Fruit fly (Drosophila melanogaster) whole organism, embryonic: Measurements from ENCODE around the gene flw.

Experiments
- Asciz ChIP-seq: fragments of 200-800 bp; sonication (Bioruptor generic); optimal IDR thresholded peaks from 2 replicates; lab custom pipeline; 2017; ENCODE audit warnings: missing biosample characterization, mild to moderate bottlenecking, missing genetic modification characterization, missing genetic modification reagents
- CG10209 ChIP-seq: fragments of 200-800 bp; sonication (Bioruptor generic); optimal IDR thresholded peaks from 3 replicates; lab custom pipeline; 2017; ENCODE audit warnings: missing biosample characterization, mild to moderate bottlenecking, missing genetic modification characterization, missing genetic modification reagents
- CG10654 ChIP-seq: fragments of 200-800 bp; sonication (Bioruptor generic); optimal IDR thresholded peaks from 2 replicates; lab custom pipeline; 2016; ENCODE audit warnings: missing biosample characterization, missing genetic modification characterization
- CG1233 ChIP-seq: fragments of 200-800 bp; sonication (Bioruptor generic); optimal IDR thresholded peaks from 4 replicates; lab custom pipeline; 2018; ENCODE audit warnings: missing biosample characterization, mild to moderate bottlenecking, missing genetic modification characterization
- CG12744 ChIP-seq: fragments of 200-800 bp; sonication (Bioruptor generic); optimal IDR thresholded peaks from 2 replicates; lab custom pipeline; 2016; ENCODE audit warnings: missing biosample characterization, missing genetic modification characterization
- CG14965 ChIP-seq: fragments of 200-800 bp; sonication (Bioruptor generic); optimal IDR thresholded peaks from 2 replicates; lab custom pipeline; 2016; ENCODE audit warnings: missing biosample characterization, missing genetic modification characterization, borderline replicate concordance
- CG1603 ChIP-seq: fragments of 200-800 bp; sonication (Bioruptor generic); optimal IDR thresholded peaks from 2 replicates; lab custom pipeline; 2019; ENCODE audit warnings: missing biosample characterization, mild to moderate bottlenecking, missing genetic modification characterization, moderate library complexity
- CG18011 ChIP-seq: fragments of 200-800 bp; sonication (Bioruptor generic); optimal IDR thresholded peaks from 2 replicates; lab custom pipeline; 2017; ENCODE audit warnings: missing biosample characterization, missing genetic modification characterization, mild to moderate bottlenecking, moderate library complexity, missing genotype
- CG30403 ChIP-seq: fragments of 200-800 bp; sonication (Bioruptor generic); optimal IDR thresholded peaks from 3 replicates; lab custom pipeline; 2016; ENCODE audit warnings: missing biosample characterization, missing genetic modification characterization
- CG33557 ChIP-seq: fragments of 200-800 bp; sonication (Bioruptor generic); optimal IDR thresholded peaks from 2 replicates; lab custom pipeline; 2019; ENCODE audit warnings: missing biosample characterization, mild to moderate bottlenecking, missing genetic modification characterization, moderate library complexity
- CG34376 ChIP-seq: fragments of 200-800 bp; sonication (Bioruptor generic); optimal IDR thresholded peaks from 2 replicates; lab custom pipeline; 2018; ENCODE audit warnings: missing biosample characterization, mild to moderate bottlenecking, missing genetic modification characterization
- CG3726 ChIP-seq: fragments of 200-800 bp; sonication (Bioruptor generic); IDR thresholded peaks from 3 replicates; pipeline ENCODE4, ENCODE4 v1.3.6; 2022; ENCODE audit warnings: missing biosample characterization, missing genetic modification characterization
- CG4730 ChIP-seq: fragments of 200-800 bp; sonication (Bioruptor generic); IDR thresholded peaks from 2 replicates; pipeline ENCODE4 v1.3.6; 2022; ENCODE audit warnings: missing biosample characterization, missing genetic modification characterization
- CG6765 ChIP-seq: fragments of 200-800 bp; sonication (Bioruptor generic); optimal IDR thresholded peaks from 3 replicates; lab custom pipeline; 2017; ENCODE audit warnings: missing biosample characterization, mild to moderate bottlenecking, missing genetic modification characterization
- CG6854 ChIP-seq: fragments of 200-800 bp; sonication (Bioruptor generic); optimal IDR thresholded peaks from 3 replicates; lab custom pipeline; 2017; ENCODE audit warnings: missing biosample characterization, mild to moderate bottlenecking, missing genetic modification characterization
- CG8089 ChIP-seq: fragments of 200-800 bp; sonication (Bioruptor generic); optimal IDR thresholded peaks from 3 replicates; lab custom pipeline; 2016; ENCODE audit warnings: missing biosample characterization, missing genetic modification characterization
- CG9727 ChIP-seq: fragments of 200-800 bp; sonication (Bioruptor generic); optimal IDR thresholded peaks from 3 replicates; lab custom pipeline; 2017; ENCODE audit warnings: missing biosample characterization, mild to moderate bottlenecking, missing genetic modification characterization
- CG9817 ChIP-seq: fragments of 200-800 bp; sonication (Bioruptor generic); optimal IDR thresholded peaks from 2 replicates; lab custom pipeline; 2018; ENCODE audit warnings: missing biosample characterization, mild to moderate bottlenecking, missing genetic modification characterization, moderate library complexity
- Camta ChIP-seq: fragments of 200-800 bp; sonication (Bioruptor generic); optimal IDR thresholded peaks from 2 replicates; lab custom pipeline; 2016; ENCODE audit warnings: missing biosample characterization, missing genetic modification characterization
- CkIIα-i1 ChIP-seq: fragments of 200-800 bp; sonication (Bioruptor generic); IDR thresholded peaks from 2 replicates; pipeline ENCODE4 v1.3.6; 2022; ENCODE audit warnings: missing biosample characterization, missing genetic modification characterization
- CrebB ChIP-seq: fragments of 200-800 bp; sonication (Bioruptor generic); optimal IDR thresholded peaks from 3 replicates; lab custom pipeline; 2018; ENCODE audit warnings: missing biosample characterization, mild to moderate bottlenecking, missing genetic modification characterization
- Drgx ChIP-seq: fragments of 200-800 bp; sonication (Bioruptor generic); IDR thresholded peaks from 2 replicates; pipeline ENCODE4 v1.3.6; 2022; ENCODE audit warnings: missing biosample characterization, missing genetic modification characterization
- Gug ChIP-seq: fragments of 200-800 bp; sonication (Bioruptor generic); IDR thresholded peaks from 4 replicates; pipeline ENCODE4 v1.3.6; 2022; ENCODE audit warnings: missing biosample characterization, missing genetic modification characterization
- Myb ChIP-seq: fragments of 200-800 bp; sonication (Bioruptor generic); optimal IDR thresholded peaks from 2 replicates; lab custom pipeline; 2016; ENCODE audit warnings: missing biosample characterization, missing genetic modification characterization
- TFAM ChIP-seq: fragments of 200-800 bp; sonication (Bioruptor generic); optimal IDR thresholded peaks from 2 replicates; lab custom pipeline; 2017; ENCODE audit warnings: missing biosample characterization, missing genetic modification characterization, inconsistent platforms
- Xbp1 ChIP-seq: fragments of 200-800 bp; sonication (Bioruptor generic); optimal IDR thresholded peaks from 3 replicates; lab custom pipeline; 2016; ENCODE audit warnings: missing biosample characterization, mild to moderate bottlenecking, missing genetic modification characterization
- YL-1 ChIP-seq: fragments of 200-800 bp; sonication (Bioruptor generic); optimal IDR thresholded peaks from 3 replicates; lab custom pipeline; 2017; ENCODE audit warnings: missing biosample characterization, mild to moderate bottlenecking, missing genetic modification characterization
- ab ChIP-seq: fragments of 200-800 bp; sonication (Bioruptor generic); optimal IDR thresholded peaks from 2 replicates; lab custom pipeline; 2016; ENCODE audit warnings: missing biosample characterization, missing genetic modification characterization
- aop ChIP-seq: fragments of 200-800 bp; sonication (Bioruptor generic); IDR thresholded peaks from 2 replicates; pipeline ENCODE4 v1.3.6; 2022; ENCODE audit warnings: missing biosample characterization, missing genetic modification characterization
- bigmax ChIP-seq: fragments of 200-800 bp; sonication (Bioruptor generic); optimal IDR thresholded peaks from 2 replicates; lab custom pipeline; 2018; ENCODE audit warnings: missing biosample characterization, mild to moderate bottlenecking, missing genetic modification characterization
- btn ChIP-seq: fragments of 200-800 bp; sonication (Bioruptor generic); optimal IDR thresholded peaks from 2 replicates; lab custom pipeline; 2016; ENCODE audit warnings: missing biosample characterization, missing genetic modification characterization
- croc ChIP-seq: fragments of 200-800 bp; sonication (Bioruptor generic); conservative IDR thresholded peaks from 3 replicates; pipeline ENCODE4 v1.3.6; 2022; ENCODE audit warnings: missing biosample characterization, missing genetic modification characterization
- disco-r ChIP-seq: fragments of 200-800 bp; sonication (Bioruptor generic); optimal IDR thresholded peaks from 2 replicates; lab custom pipeline; 2016; ENCODE audit warnings: missing biosample characterization, missing genetic modification characterization
- dmrt99B ChIP-seq: fragments of 200-800 bp; sonication (Bioruptor generic); optimal IDR thresholded peaks from 2 replicates; lab custom pipeline; 2018; ENCODE audit warnings: missing biosample characterization, mild to moderate bottlenecking, missing genetic modification characterization, moderate library complexity
- grau ChIP-seq: fragments of 200-800 bp; optimal IDR thresholded peaks from 3 replicates; lab custom pipeline; 2019; ENCODE audit warnings: missing biosample characterization, mild to moderate bottlenecking, missing genetic modification characterization, moderate library complexity
- hb ChIP-seq: fragments of 200-800 bp; sonication (Bioruptor generic); IDR thresholded peaks from 3 replicates; pipeline ENCODE4 v1.3.6; 2022; ENCODE audit warnings: missing biosample characterization, missing genetic modification characterization; ENCODE audit not compliant: partially characterized antibody
- hkb ChIP-seq, 2 experiments: fragments of 200-800 bp in 1 of 2; fragments of >200 bp in 1 of 2; sonication (Bioruptor generic) in 1 of 2; IDR thresholded peaks in 1 of 2; optimal IDR thresholded peaks in 1 of 2; 2 replicates each; pipeline versions ENCODE4 v1.3.6 to Lab custom; 2017 to 2022; ENCODE audit warnings: missing biosample characterization in 1 of 2, missing genetic modification characterization in 1 of 2
- ken ChIP-seq: fragments of 200-800 bp; sonication (Bioruptor generic); IDR thresholded peaks from 3 replicates; pipeline ENCODE4 v1.3.6; 2022; ENCODE audit warnings: missing biosample characterization, missing genetic modification characterization
- maf-S ChIP-seq: fragments of 200-800 bp; sonication (Bioruptor generic); optimal IDR thresholded peaks from 2 replicates; lab custom pipeline; 2016; ENCODE audit warnings: missing biosample characterization, missing genetic modification characterization
- mirr ChIP-seq: fragments of 200-800 bp; sonication (Bioruptor generic); optimal IDR thresholded peaks from 3 replicates; lab custom pipeline; 2018; ENCODE audit warnings: missing biosample characterization, mild to moderate bottlenecking, missing genetic modification characterization
- onecut ChIP-seq: fragments of 200-800 bp; sonication (Bioruptor generic); IDR thresholded peaks from 2 replicates; pipeline ENCODE4 v1.3.6; 2022; ENCODE audit warnings: missing biosample characterization, missing genetic modification characterization
- org-1 ChIP-seq: fragments of 200-800 bp; sonication (Bioruptor generic); optimal IDR thresholded peaks from 2 replicates; lab custom pipeline; 2017; ENCODE audit warnings: missing biosample characterization, missing genetic modification characterization
- pan ChIP-seq, 4 experiments: fragments of >200 bp in 3 of 4; fragments of 200-800 bp in 1 of 4; sonication (Bioruptor generic) in 1 of 4; optimal IDR thresholded peaks in 3 of 4; IDR thresholded peaks in 1 of 4; 2 replicates each; pipeline versions ENCODE4 v1.3.6 to Lab custom; 2017 to 2022; ENCODE audit warnings: missing biosample characterization in 2 of 4, missing genetic modification characterization in 2 of 4, mixed read lengths in 1 of 4
- pfk ChIP-seq: fragments of 200-800 bp; sonication (Bioruptor generic); optimal IDR thresholded peaks from 2 replicates; lab custom pipeline; 2018; ENCODE audit warnings: missing biosample characterization, mild to moderate bottlenecking, missing genetic modification characterization, moderate library complexity
- sens-2 ChIP-seq: fragments of 200-800 bp; sonication (Bioruptor generic); IDR thresholded peaks from 2 replicates; pipeline ENCODE4 v1.3.6; 2022; ENCODE audit warnings: missing biosample characterization, missing genetic modification characterization
- sisA ChIP-seq: fragments of 200-800 bp; sonication (Bioruptor generic); IDR thresholded peaks from 2 replicates; pipeline ENCODE4 v1.3.6; 2022; ENCODE audit warnings: missing biosample characterization, missing genetic modification characterization
- tin ChIP-seq: fragments of 200-800 bp; sonication (Bioruptor generic); optimal IDR thresholded peaks from 3 replicates; lab custom pipeline; 2016; ENCODE audit warnings: missing biosample characterization, missing genetic modification characterization
- tll ChIP-seq, 2 experiments: fragments of 200-800 bp in 1 of 2; fragments of >200 bp in 1 of 2; sonication (Bioruptor generic) in 1 of 2; optimal IDR thresholded peaks; 2 replicates each; lab custom pipeline; 2017 to 2019; ENCODE audit warnings: missing biosample characterization in 2 of 2, missing genetic modification characterization in 2 of 2, mild to moderate bottlenecking in 1 of 2, moderate library complexity in 1 of 2
- trh ChIP-seq: fragments of 200-800 bp; sonication (Bioruptor generic); optimal IDR thresholded peaks from 2 replicates; lab custom pipeline; 2016; ENCODE audit warnings: missing biosample characterization, missing genetic modification characterization
- tup ChIP-seq: fragments of 200-800 bp; sonication (Bioruptor generic); optimal IDR thresholded peaks from 2 replicates; lab custom pipeline; 2016; ENCODE audit warnings: missing biosample characterization, mild to moderate bottlenecking, missing genetic modification characterization, moderate library complexity

Gene flw

dm6 chrX:10387672-10388071 lies 1.9 kb downstream of the flw start (continued):
- TF ChIP-seq CrebB (tag; lab: Kevin White, UChicago) (no peak), mirr (no peak), Gug (GFP tag; lab: Robert Waterston, UW) (peak; percentile 44; the same call in 2 of the 4 replicates), CG12744 (GFP tag; lab: Kevin White, UChicago) (no peak), CG34376 (GFP tag; lab: Kevin White, UChicago) (no peak), Myb (peak; percentile 14), CkIIα-i1 (GFP tag; lab: Robert Waterston, UW) (no peak), CG10209 (GFP tag; lab: Kevin White, UChicago) (peak; percentile 6), hb (GFP tag; lab: Robert Waterston, UW) (no peak), Xbp1 (GFP tag; lab: Kevin White, UChicago) (peak; percentile 33), tll (GFP tag; optimal IDR thresholded peaks at IDR 0.05; lab: Kevin White, UChicago) (no peak), CG9727 (GFP tag; lab: Kevin White, UChicago) (peak; percentile 31), CG6765 (GFP tag; lab: Kevin White, UChicago) (no peak), Drgx (GFP tag; lab: Robert Waterston, UW) (peak; percentile 15; the same call in 1 of the 2 replicates), YL-1 (no peak), CG1603 (tag; lab: Kevin White, UChicago) (peak; percentile 64), TFAM (GFP tag; lab: Kevin White, UChicago) (no peak), pfk (GFP tag; lab: Kevin White, UChicago) (no peak), btn (GFP tag; lab: Kevin White, UChicago) (no peak), maf-S (GFP tag; lab: Kevin White, UChicago) (no peak), ken (GFP tag; lab: Robert Waterston, UW) (no peak), CG3726 (GFP tag; lab: Robert Waterston, UW) (no peak), CG10654 (GFP tag; lab: Kevin White, UChicago) (no peak), Camta (GFP tag; lab: Kevin White, UChicago) (no peak), CG1233 (no peak), tup (GFP tag; lab: Kevin White, UChicago) (no peak), croc (GFP tag; lab: Robert Waterston, UW) (no peak), dmrt99B (tag; lab: Kevin White, UChicago) (peak; percentile 48), bigmax (no peak), tin (no peak), onecut (GFP tag; lab: Robert Waterston, UW) (no peak), aop (GFP tag; lab: Robert Waterston, UW) (no peak), CG9817 (peak; percentile 63), pan (optimal IDR thresholded peaks at IDR 0.05; lab: Kevin White, UChicago) (no peak), pan (GFP tag; optimal IDR thresholded peaks at IDR 0.05 in 1 of 2, IDR thresholded peaks at IDR 0.05 in 1 of 2) (peak in 1 of 2 experiments; percentile 70), CG4730 (0 out of 2 replicates have a peak, but pooled peaks have one; percentile 14), CG8089 (no peak), CG6854 (GFP tag; lab: Kevin White, UChicago) (no peak), sisA (GFP tag; lab: Robert Waterston, UW) (peak; percentile 55), hkb (optimal IDR thresholded peaks at IDR 0.05; lab: Kevin White, UChicago) (no peak), hkb (GFP tag; IDR thresholded peaks at IDR 0.05; lab: Robert Waterston, UW) (peak; percentile 48), trh (GFP tag; lab: Kevin White, UChicago) (no peak), org-1 (GFP tag; lab: Kevin White, UChicago) (no peak), CG18011 (GFP tag; lab: Kevin White, UChicago) (no peak), Asciz (GFP tag; lab: Kevin White, UChicago) (no peak), grau (tag; lab: Kevin White, UChicago) (peak; percentile 78), CG33557 (GFP tag; lab: Kevin White, UChicago) (no peak), disco-r (no peak), sens-2 (GFP tag; lab: Robert Waterston, UW) (no peak), ab (GFP tag; lab: Kevin White, UChicago) (no peak), CG14965 (GFP tag; lab: Kevin White, UChicago) (no peak), CG30403 (GFP tag; lab: Kevin White, UChicago) (peak; percentile 32)
